Worm (Caenorhabditis elegans) whole organism, late embryonic: ENCODE results near the gene mccc-2.

Experiments used
- C08G9.2 ChIP-seq: sonication (generic microtip); optimal IDR thresholded peaks from 2 replicates; lab custom pipeline; 2016; ENCODE audit warnings: mild to moderate bottlenecking, missing genetic modification characterization, moderate library complexity, missing compliant biosample characterization
- F13H6.1 ChIP-seq: sonication (generic microtip); optimal IDR thresholded peaks from 2 replicates; lab custom pipeline; 2016; ENCODE audit warnings: missing genetic modification characterization, missing compliant biosample characterization
- K09A11.1 ChIP-seq: sonication (generic microtip); optimal IDR thresholded peaks from 2 replicates; lab custom pipeline; 2017; ENCODE audit warnings: antibody characterized with exemption, mild to moderate bottlenecking, missing genetic modification characterization, missing compliant biosample characterization; ENCODE audit not compliant: insufficient read depth
- ahr-1 ChIP-seq: sonication (generic microtip); optimal IDR thresholded peaks from 2 replicates; lab custom pipeline; 2016; ENCODE audit warnings: missing genetic modification characterization, missing compliant biosample characterization
- ama-1 ChIP-seq: fragments of 150-350 bp; optimal IDR thresholded peaks from 2 replicates; lab custom pipeline; 2014
- ceh-2 ChIP-seq: sonication (generic microtip); optimal IDR thresholded peaks from 2 replicates; lab custom pipeline; 2016; ENCODE audit warnings: missing genotype, missing genetic modification characterization, missing compliant biosample characterization
- ceh-22 ChIP-seq: sonication (generic microtip); optimal IDR thresholded peaks from 2 replicates; lab custom pipeline; 2017; ENCODE audit warnings: missing biosample characterization, missing genetic modification characterization
- ceh-30 ChIP-seq: fragments of 150-350 bp; optimal IDR thresholded peaks from 2 replicates; lab custom pipeline; 2014; ENCODE audit warnings: missing biosample characterization, missing genetic modification characterization
- ceh-31 ChIP-seq: sonication (generic microtip); optimal IDR thresholded peaks from 2 replicates; lab custom pipeline; 2016; ENCODE audit warnings: missing genetic modification characterization, missing compliant biosample characterization
- ceh-48 ChIP-seq: sonication (generic microtip); optimal IDR thresholded peaks from 2 replicates; lab custom pipeline; 2016; ENCODE audit warnings: missing genetic modification characterization, inconsistent platforms, missing compliant biosample characterization
- dmd-4 ChIP-seq: sonication (generic microtip); optimal IDR thresholded peaks from 2 replicates; lab custom pipeline; 2016; ENCODE audit warnings: borderline replicate concordance, missing genetic modification characterization, missing compliant biosample characterization
- elt-2 ChIP-seq: sonication (generic microtip); optimal IDR thresholded peaks from 2 replicates; lab custom pipeline; 2016; ENCODE audit warnings: missing genetic modification reagents, missing genetic modification characterization, missing compliant biosample characterization
- eyg-1 ChIP-seq: sonication (generic microtip); optimal IDR thresholded peaks from 2 replicates; lab custom pipeline; 2016; ENCODE audit warnings: missing genotype, missing genetic modification characterization, missing compliant biosample characterization
- fkh-10 ChIP-seq: fragments of 150-350 bp; optimal IDR thresholded peaks from 2 replicates; lab custom pipeline; 2014; ENCODE audit warnings: missing biosample characterization, missing genetic modification reagents, missing genetic modification characterization
- fkh-6 ChIP-seq: sonication (generic microtip); optimal IDR thresholded peaks from 2 replicates; lab custom pipeline; 2016; ENCODE audit warnings: missing genetic modification characterization, missing compliant biosample characterization
- hlh-13 ChIP-seq: fragments of 200-800 bp; sonication (Bioruptor generic); optimal IDR thresholded peaks from 2 replicates; lab custom pipeline; 2018; ENCODE audit warnings: mild to moderate bottlenecking, missing genetic modification characterization, missing compliant biosample characterization
- hlh-6 ChIP-seq: sonication (generic microtip); optimal IDR thresholded peaks from 2 replicates; lab custom pipeline; 2016; ENCODE audit warnings: missing genotype, missing genetic modification characterization, missing compliant biosample characterization
- hlh-8 ChIP-seq: sonication (generic microtip); optimal IDR thresholded peaks from 2 replicates; lab custom pipeline; 2016; ENCODE audit warnings: missing genotype, missing genetic modification characterization, missing compliant biosample characterization
- lim-6 ChIP-seq: sonication (generic microtip); optimal IDR thresholded peaks from 2 replicates; lab custom pipeline; 2016; ENCODE audit warnings: missing genetic modification characterization, missing compliant biosample characterization
- lin-11 ChIP-seq: fragments of 200-800 bp; sonication (Bioruptor generic); optimal IDR thresholded peaks from 2 replicates; lab custom pipeline; 2018; ENCODE audit warnings: mild to moderate bottlenecking, missing genetic modification characterization, missing compliant biosample characterization
- mec-3 ChIP-seq: sonication (generic microtip); optimal IDR thresholded peaks from 2 replicates; lab custom pipeline; 2016; ENCODE audit warnings: borderline replicate concordance, missing genetic modification characterization, missing compliant biosample characterization
- nfya-1 ChIP-seq: sonication (generic microtip); optimal IDR thresholded peaks from 2 replicates; lab custom pipeline; 2017; ENCODE audit warnings: missing genetic modification characterization, mild to moderate bottlenecking, missing compliant biosample characterization, antibody characterized with exemption, moderate library complexity
- nhr-11 ChIP-seq: fragments of 150-350 bp; optimal IDR thresholded peaks from 2 replicates; lab custom pipeline; 2014; ENCODE audit warnings: missing biosample characterization, missing genetic modification characterization
- nhr-232 ChIP-seq: sonication (generic microtip); optimal IDR thresholded peaks from 2 replicates; lab custom pipeline; 2016; ENCODE audit warnings: missing genetic modification characterization, missing compliant biosample characterization
- npax-4 ChIP-seq: sonication (generic microtip); optimal IDR thresholded peaks from 2 replicates; lab custom pipeline; 2016; ENCODE audit warnings: missing genetic modification characterization, missing compliant biosample characterization
- odd-2 ChIP-seq: sonication (generic microtip); optimal IDR thresholded peaks from 2 replicates; lab custom pipeline; 2017; ENCODE audit warnings: antibody characterized with exemption, mild to moderate bottlenecking, missing genetic modification characterization, missing compliant biosample characterization
- pha-2 ChIP-seq: sonication (generic microtip); optimal IDR thresholded peaks from 2 replicates; lab custom pipeline; 2017; ENCODE audit warnings: mild to moderate bottlenecking, missing genetic modification characterization, missing compliant biosample characterization
- pros-1 ChIP-seq: fragments of 150-350 bp; optimal IDR thresholded peaks from 2 replicates; lab custom pipeline; 2014; ENCODE audit warnings: missing biosample characterization, missing genetic modification reagents, missing genetic modification characterization
- ref-2 ChIP-seq: sonication (generic microtip); optimal IDR thresholded peaks from 2 replicates; lab custom pipeline; 2016; ENCODE audit warnings: missing genetic modification characterization, missing compliant biosample characterization
- sdc-2 ChIP-seq: sonication (generic microtip); optimal IDR thresholded peaks from 2 replicates; lab custom pipeline; 2016; ENCODE audit warnings: missing genotype, missing genetic modification characterization, missing compliant biosample characterization
- sox-4 ChIP-seq: sonication (generic microtip); optimal IDR thresholded peaks from 2 replicates; lab custom pipeline; 2017; ENCODE audit warnings: mild to moderate bottlenecking, missing genetic modification characterization, inconsistent platforms, missing compliant biosample characterization
- syd-9 ChIP-seq: sonication (generic microtip); optimal IDR thresholded peaks from 2 replicates; lab custom pipeline; 2016; ENCODE audit warnings: mild to moderate bottlenecking, missing genetic modification characterization, moderate library complexity, missing compliant biosample characterization
- tbx-2 ChIP-seq: sonication (generic microtip); optimal IDR thresholded peaks from 2 replicates; lab custom pipeline; 2016; ENCODE audit warnings: missing genetic modification characterization, missing compliant biosample characterization
- unc-3 ChIP-seq, 2 experiments: fragments of 200-800 bp in 1 of 2; sonication (Bioruptor generic) in 1 of 2; sonication (generic microtip) in 1 of 2; conservative IDR thresholded peaks in 1 of 2; optimal IDR thresholded peaks in 1 of 2; 2 replicates each; pipeline versions ENCODE4 v1.3.6 to Lab custom; 2016 to 2022; ENCODE audit warnings: missing compliant biosample characterization in 2 of 2, missing genetic modification characterization in 2 of 2, missing genetic modification reagents in 1 of 2
- unc-42 ChIP-seq: sonication (generic microtip); optimal IDR thresholded peaks from 2 replicates; lab custom pipeline; 2016; ENCODE audit warnings: missing genotype, missing genetic modification characterization, missing compliant biosample characterization
- unc-86 ChIP-seq: sonication (generic microtip); optimal IDR thresholded peaks from 2 replicates; lab custom pipeline; 2016; ENCODE audit warnings: missing genetic modification characterization, missing compliant biosample characterization
- ztf-16 ChIP-seq: sonication (generic microtip); optimal IDR thresholded peaks from 2 replicates; lab custom pipeline; 2017; ENCODE audit warnings: missing genetic modification characterization, missing compliant biosample characterization

Gene mccc-2

DNA sequence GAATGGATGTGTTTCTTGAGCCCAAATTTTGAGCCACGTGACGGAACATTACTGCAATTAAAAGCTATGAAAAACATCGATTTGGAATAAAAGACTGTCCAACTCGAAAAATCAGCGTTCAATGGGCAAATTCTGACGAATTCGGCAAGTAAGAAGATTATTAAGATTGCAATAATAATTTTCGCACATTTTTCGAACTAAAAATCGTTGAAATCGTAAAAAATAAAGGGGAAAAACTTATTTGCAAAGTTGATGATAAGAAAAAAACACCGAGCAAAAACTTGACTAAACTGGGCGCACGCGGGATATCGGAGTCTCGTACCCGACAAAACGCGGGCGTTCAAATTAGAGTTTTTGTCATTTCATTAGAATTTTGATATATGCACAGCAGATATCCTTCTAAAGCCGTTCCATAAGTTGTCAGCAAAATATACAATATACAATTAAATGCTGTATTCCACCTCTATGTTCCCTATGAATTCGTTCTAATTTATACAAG, at the start of gene mccc-2, which contains the start of gene mrpl-44:
TSS of gene mccc-2 (minus strand) at position 51 of the 499 bp plus-strand sequence.
TSS of gene mrpl-44 (minus strand) at position 51 of the 499 bp plus-strand sequence.
- TF ChIP-seq hlh-13 (GFP tag; lab: Kevin White, UChicago): no peak
- no peak for TF ChIP-seq ahr-1 (tag; lab: Kevin White, UChicago)
- peak; percentile 18 for TF ChIP-seq nfya-1 (tag; lab: Kevin White, UChicago)
- TF ChIP-seq F13H6.1: no peak
- no peak for TF ChIP-seq unc-3 (GFP tag; conservative IDR thresholded peaks at IDR 0.05; lab: Robert Waterston, UW)
- TF ChIP-seq unc-3 (tag; optimal IDR thresholded peaks at IDR 0.05; lab: Kevin White, UChicago): no peak
- no peak for TF ChIP-seq pros-1 (tag; lab: Kevin White, UChicago)
- peak; percentile 70 for TF ChIP-seq elt-2

DNA sequence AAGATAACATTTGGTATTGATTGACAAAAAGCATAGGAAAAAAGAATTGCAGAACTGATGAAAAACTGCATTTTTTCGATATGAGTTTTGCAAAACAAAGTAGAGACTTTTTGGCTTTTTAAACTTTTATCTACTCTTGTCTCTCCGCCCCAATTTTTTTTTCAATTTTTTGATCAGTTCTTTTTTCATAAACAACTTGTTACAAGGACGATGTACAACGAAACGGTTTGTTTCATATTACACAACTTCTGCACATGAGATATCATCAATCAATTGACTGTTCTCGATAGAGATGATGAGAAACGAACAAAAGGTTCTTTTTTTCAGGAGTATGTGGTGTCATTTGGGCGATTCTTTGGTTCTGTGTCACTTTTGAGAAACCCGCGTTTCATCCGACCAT, 49.4 kb upstream of the mccc-2 start, which contains the start of gene ZK512.7:
TSS of gene ZK512.7 (minus strand) at position 101 of the 400 bp plus-strand sequence.
- no peak for TF ChIP-seq unc-86 (tag; lab: Kevin White, UChicago)
- TF ChIP-seq dmd-4 (tag; lab: Kevin White, UChicago): no peak

DNA sequence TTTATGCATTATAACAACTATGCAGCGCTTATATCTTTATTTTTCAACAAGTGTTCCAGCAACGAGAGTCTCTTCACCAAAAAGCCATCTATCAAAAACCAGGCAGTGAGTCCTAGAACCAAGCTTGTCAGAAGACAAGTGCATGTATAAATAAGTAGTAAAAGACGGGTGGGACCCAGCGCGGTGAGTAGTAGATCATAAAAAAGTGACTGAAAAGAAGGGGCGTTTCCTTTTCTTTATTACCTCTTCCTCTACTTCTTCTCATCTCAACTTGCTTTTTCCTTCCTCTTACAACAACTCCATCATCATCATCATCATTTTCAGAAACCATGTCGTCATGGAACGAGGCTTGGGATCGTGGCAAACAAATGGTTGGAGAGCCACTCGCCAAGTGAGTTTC, 47.4 kb upstream of the mccc-2 start, which contains the start of gene eat-4:
TSS of gene eat-4 (plus strand) at position 301 of the 400 bp plus-strand sequence.
- TF ChIP-seq mec-3 (tag; lab: Kevin White, UChicago) (no peak), hlh-8 (no peak), fkh-6 (no peak), fkh-10 (GFP tag; lab: Kevin White, UChicago) (no peak), lin-11 (no peak), odd-2 (tag; lab: Kevin White, UChicago) (no peak), ceh-22 (tag; lab: Kevin White, UChicago) (no peak), sox-4 (tag; lab: Kevin White, UChicago) (no peak), nfya-1 (tag; lab: Kevin White, UChicago) (no peak), K09A11.1 (tag; lab: Kevin White, UChicago) (no peak), nhr-11 (tag; lab: Kevin White, UChicago) (no peak), hlh-13 (GFP tag; lab: Kevin White, UChicago) (no peak), ama-1 (lab: Kevin White, UChicago) (no peak), unc-3 (GFP tag; conservative IDR thresholded peaks at IDR 0.05; lab: Robert Waterston, UW) (no peak), unc-3 (tag; optimal IDR thresholded peaks at IDR 0.05; lab: Kevin White, UChicago) (no peak), unc-42 (tag; lab: Kevin White, UChicago) (no peak), dmd-4 (tag; lab: Kevin White, UChicago) (no peak), sdc-2 (tag; lab: Kevin White, UChicago) (no peak), F13H6.1 (no peak), ceh-2 (tag; lab: Kevin White, UChicago) (no peak), syd-9 (tag; lab: Kevin White, UChicago) (no peak)

DNA sequence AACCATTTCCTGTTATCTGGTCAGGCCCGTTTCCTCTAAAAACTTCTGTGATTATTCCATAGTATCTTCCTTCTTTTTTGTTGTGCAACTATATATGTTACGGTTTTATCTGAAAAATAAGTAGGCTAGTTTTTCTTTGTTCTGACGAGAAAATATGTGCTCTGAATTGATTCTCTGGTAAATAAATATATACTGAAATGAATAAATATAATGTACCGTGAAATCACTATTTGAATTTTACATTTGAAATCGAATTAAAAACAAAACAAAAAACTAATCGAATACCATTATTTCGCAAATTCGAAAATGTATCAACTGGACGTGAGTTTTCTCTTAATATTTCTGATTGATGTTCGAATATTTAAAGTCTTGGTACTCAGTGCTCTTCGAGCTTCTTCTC, 41.4 kb upstream of the mccc-2 start, which contains the start of gene ZK512.10:
TSS of gene ZK512.10 (plus strand) at position 301 of the 400 bp plus-strand sequence.
- TF ChIP-seq nhr-232 (tag; lab: Kevin White, UChicago) (no peak), ceh-48 (tag; lab: Kevin White, UChicago) (no peak), pha-2 (no peak), fkh-6 (no peak), npax-4 (tag; lab: Kevin White, UChicago) (no peak), nhr-11 (tag; lab: Kevin White, UChicago) (no peak), ref-2 (tag; lab: Kevin White, UChicago) (no peak), lim-6 (tag; lab: Kevin White, UChicago) (no peak), sdc-2 (tag; lab: Kevin White, UChicago) (no peak), ceh-31 (tag; lab: Kevin White, UChicago) (no peak), tbx-2 (tag; lab: Kevin White, UChicago) (no peak), ztf-16 (tag; lab: Kevin White, UChicago) (no peak), hlh-6 (tag; lab: Kevin White, UChicago) (no peak), ceh-30 (no peak), eyg-1 (tag; lab: Kevin White, UChicago) (no peak), C08G9.2 (no peak)
